Fruit fly (Drosophila melanogaster) whole organism, embryonic: ENCODE results near the gene Arl8.

ENCODE experiments used
- Bgb ChIP-seq: fragments of 200-800 bp; sonication (Bioruptor generic); IDR thresholded peaks from 2 replicates; pipeline ENCODE4 v1.3.6; 2022; ENCODE audit warnings: missing biosample characterization, missing genetic modification characterization; ENCODE audit not compliant: partially characterized antibody
- CG10147 ChIP-seq: fragments of 200-800 bp; sonication (Bioruptor generic); optimal IDR thresholded peaks from 2 replicates; lab custom pipeline; 2019; ENCODE audit warnings: missing biosample characterization, mild to moderate bottlenecking, missing genetic modification characterization, moderate library complexity
- CG10209 ChIP-seq: fragments of 200-800 bp; sonication (Bioruptor generic); optimal IDR thresholded peaks from 3 replicates; lab custom pipeline; 2017; ENCODE audit warnings: missing biosample characterization, mild to moderate bottlenecking, missing genetic modification characterization, missing genetic modification reagents
- CG10274 ChIP-seq: fragments of 200-800 bp; sonication (Bioruptor generic); optimal IDR thresholded peaks from 3 replicates; lab custom pipeline; 2017; ENCODE audit warnings: missing biosample characterization, mild to moderate bottlenecking, missing genetic modification characterization
- CG10321 ChIP-seq: fragments of 200-800 bp; sonication (Bioruptor generic); IDR thresholded peaks from 2 replicates; pipeline ENCODE4 v1.3.6; 2022; ENCODE audit warnings: missing biosample characterization, missing genetic modification characterization
- CG10366 ChIP-seq: fragments of 200-800 bp; sonication (Bioruptor generic); IDR thresholded peaks from 2 replicates; pipeline ENCODE4 v1.3.6; 2022; ENCODE audit warnings: missing biosample characterization, missing genetic modification characterization
- CG10979 ChIP-seq: fragments of 200-800 bp; sonication (Bioruptor generic); optimal IDR thresholded peaks from 2 replicates; lab custom pipeline; 2018; ENCODE audit warnings: missing biosample characterization, mild to moderate bottlenecking, missing genetic modification characterization, moderate library complexity
- CG11398 ChIP-seq: fragments of 200-800 bp; sonication (Bioruptor generic); optimal IDR thresholded peaks from 2 replicates; lab custom pipeline; 2016; ENCODE audit warnings: missing biosample characterization, missing genetic modification characterization
- CG11723 ChIP-seq: fragments of 200-800 bp; sonication (Bioruptor generic); optimal IDR thresholded peaks from 2 replicates; lab custom pipeline; 2017; ENCODE audit warnings: missing biosample characterization, mild to moderate bottlenecking, missing genetic modification characterization
- CG12155 ChIP-seq: fragments of 200-800 bp; sonication (Bioruptor generic); optimal IDR thresholded peaks from 3 replicates; lab custom pipeline; 2016; ENCODE audit warnings: missing biosample characterization, missing genetic modification characterization
- CG12659 ChIP-seq: fragments of 200-800 bp; sonication (Bioruptor generic); optimal IDR thresholded peaks from 3 replicates; lab custom pipeline; 2017; ENCODE audit warnings: mild to moderate bottlenecking, missing biosample characterization, missing genetic modification reagents, missing genetic modification characterization
- CG12769 ChIP-seq: fragments of 200-800 bp; sonication (Bioruptor generic); optimal IDR thresholded peaks from 2 replicates; lab custom pipeline; 2019; ENCODE audit warnings: missing biosample characterization, mild to moderate bottlenecking, missing genetic modification characterization, moderate library complexity
- CG13894 ChIP-seq: fragments of 200-800 bp; sonication (Bioruptor generic); optimal IDR thresholded peaks from 3 replicates; lab custom pipeline; 2018; ENCODE audit warnings: missing biosample characterization, mild to moderate bottlenecking, missing genetic modification characterization, moderate library complexity
- CG14050 ChIP-seq: fragments of 200-800 bp; sonication (Bioruptor generic); IDR thresholded peaks from 3 replicates; pipeline ENCODE4 v1.3.6; 2022; ENCODE audit warnings: missing biosample characterization, missing genetic modification characterization
- CG15479 ChIP-seq: fragments of 200-800 bp; sonication (Bioruptor generic); optimal IDR thresholded peaks from 3 replicates; lab custom pipeline; 2019; ENCODE audit warnings: missing biosample characterization, mild to moderate bottlenecking, missing genetic modification characterization, moderate library complexity
- CG18262 ChIP-seq: fragments of 200-800 bp; optimal IDR thresholded peaks from 3 replicates; lab custom pipeline; 2019; ENCODE audit warnings: missing biosample characterization, mild to moderate bottlenecking, missing genetic modification characterization, moderate library complexity
- CG30020 ChIP-seq: fragments of 200-800 bp; optimal IDR thresholded peaks from 2 replicates; lab custom pipeline; 2019; ENCODE audit warnings: missing biosample characterization, mild to moderate bottlenecking, missing genetic modification characterization, moderate library complexity
- CG30431 ChIP-seq: fragments of 200-800 bp; sonication (Bioruptor generic); optimal IDR thresholded peaks from 2 replicates; lab custom pipeline; 2017; ENCODE audit warnings: missing biosample characterization, missing genetic modification characterization
- CG34376 ChIP-seq: fragments of 200-800 bp; sonication (Bioruptor generic); optimal IDR thresholded peaks from 2 replicates; lab custom pipeline; 2018; ENCODE audit warnings: missing biosample characterization, mild to moderate bottlenecking, missing genetic modification characterization
- CG3838 ChIP-seq: fragments of 200-800 bp; sonication (Bioruptor generic); optimal IDR thresholded peaks from 3 replicates; lab custom pipeline; 2016; ENCODE audit warnings: missing biosample characterization, missing genetic modification characterization
- CG5953 ChIP-seq: fragments of 200-800 bp; sonication (Bioruptor generic); IDR thresholded peaks from 2 replicates; pipeline ENCODE4 v1.3.6; 2022; ENCODE audit warnings: missing biosample characterization, missing genetic modification characterization
- CG6765 ChIP-seq: fragments of 200-800 bp; sonication (Bioruptor generic); optimal IDR thresholded peaks from 3 replicates; lab custom pipeline; 2017; ENCODE audit warnings: missing biosample characterization, mild to moderate bottlenecking, missing genetic modification characterization
- CG6791 ChIP-seq: fragments of 200-800 bp; sonication (Bioruptor generic); IDR thresholded peaks from 3 replicates; pipeline ENCODE4 v1.3.6; 2022; ENCODE audit warnings: missing biosample characterization, missing genetic modification characterization; ENCODE audit not compliant: partially characterized antibody
- CG8924 ChIP-seq: fragments of 200-800 bp; optimal IDR thresholded peaks from 3 replicates; lab custom pipeline; 2019; ENCODE audit warnings: missing biosample characterization, mild to moderate bottlenecking, missing genetic modification characterization, moderate library complexity
- D19B ChIP-seq: fragments of 200-800 bp; sonication (Bioruptor generic); optimal IDR thresholded peaks from 2 replicates; lab custom pipeline; 2017; ENCODE audit warnings: missing biosample characterization, mild to moderate bottlenecking, missing genetic modification characterization
- Hsf ChIP-seq: fragments of 200-800 bp; sonication (Bioruptor generic); optimal IDR thresholded peaks from 3 replicates; lab custom pipeline; 2016; ENCODE audit warnings: missing biosample characterization, missing genetic modification characterization
- NK7.1 ChIP-seq: fragments of 200-800 bp; sonication (Bioruptor generic); optimal IDR thresholded peaks from 3 replicates; lab custom pipeline; 2016; ENCODE audit warnings: missing biosample characterization, missing genetic modification characterization
- Neu2 ChIP-seq: fragments of 200-800 bp; sonication (Bioruptor generic); optimal IDR thresholded peaks from 3 replicates; lab custom pipeline; 2016; ENCODE audit warnings: missing biosample characterization, missing genetic modification characterization, borderline replicate concordance
- bowl ChIP-seq: fragments of 200-800 bp; sonication (Bioruptor generic); IDR thresholded peaks from 2 replicates; pipeline ENCODE4 v1.3.6; 2022; ENCODE audit warnings: missing biosample characterization, missing genetic modification characterization
- bsh ChIP-seq, 2 experiments: fragments of 200-800 bp; sonication (Bioruptor generic); optimal IDR thresholded peaks; 2 replicates each; lab custom pipeline; 2017 to 2018; ENCODE audit warnings: mild to moderate bottlenecking in 2 of 2, missing biosample characterization in 2 of 2, missing genetic modification characterization in 2 of 2, moderate library complexity in 1 of 2
- cad ChIP-seq: fragments of >200 bp; optimal IDR thresholded peaks from 2 replicates; lab custom pipeline; 2017; ENCODE audit warnings: missing biosample characterization, missing genetic modification characterization
- crc ChIP-seq: fragments of 200-800 bp; sonication (Bioruptor generic); optimal IDR thresholded peaks from 2 replicates; lab custom pipeline; 2016; ENCODE audit warnings: missing biosample characterization, missing genetic modification characterization
- crol ChIP-seq: fragments of 200-800 bp; sonication (Bioruptor generic); IDR thresholded peaks from 2 replicates; pipeline ENCODE4 v1.3.6; 2022; ENCODE audit warnings: missing biosample characterization, missing genetic modification characterization
- crp ChIP-seq, 2 experiments: fragments of 200-800 bp; sonication (Bioruptor generic); optimal IDR thresholded peaks; 2 replicates in 1 of 2; 3 replicates in 1 of 2; lab custom pipeline; 2017; ENCODE audit warnings: missing biosample characterization in 2 of 2, missing genetic modification characterization in 2 of 2, mild to moderate bottlenecking in 1 of 2, moderate library complexity in 1 of 2
- da ChIP-seq: fragments of 200-800 bp; sonication (Bioruptor generic); optimal IDR thresholded peaks from 2 replicates; lab custom pipeline; 2016; ENCODE audit warnings: missing biosample characterization, missing genetic modification characterization
- eyg ChIP-seq: fragments of 200-800 bp; sonication (Bioruptor generic); optimal IDR thresholded peaks from 3 replicates; lab custom pipeline; 2016; ENCODE audit warnings: missing biosample characterization, missing genetic modification characterization
- fu2 ChIP-seq: fragments of 200-800 bp; sonication (Bioruptor generic); optimal IDR thresholded peaks from 2 replicates; lab custom pipeline; 2016; ENCODE audit warnings: missing biosample characterization, missing genetic modification characterization
- hbn ChIP-seq: fragments of 200-800 bp; sonication (Bioruptor generic); IDR thresholded peaks from 2 replicates; pipeline ENCODE4 v1.3.6; 2022; ENCODE audit warnings: missing biosample characterization, missing genetic modification characterization; ENCODE audit not compliant: partially characterized antibody
- nerfin-2 ChIP-seq: fragments of 200-800 bp; sonication (Bioruptor generic); IDR thresholded peaks from 2 replicates; pipeline ENCODE4 v1.3.6; 2022; ENCODE audit warnings: missing biosample characterization, missing genetic modification characterization; ENCODE audit not compliant: partially characterized antibody
- pfk ChIP-seq: fragments of 200-800 bp; sonication (Bioruptor generic); optimal IDR thresholded peaks from 2 replicates; lab custom pipeline; 2018; ENCODE audit warnings: missing biosample characterization, mild to moderate bottlenecking, missing genetic modification characterization, moderate library complexity
- pnt ChIP-seq: fragments of 200-800 bp; sonication (Bioruptor generic); optimal IDR thresholded peaks from 3 replicates; lab custom pipeline; 2016; ENCODE audit warnings: missing biosample characterization, missing genetic modification characterization
- pum ChIP-seq: fragments of 200-800 bp; sonication (Bioruptor generic); optimal IDR thresholded peaks from 2 replicates; lab custom pipeline; 2016; ENCODE audit warnings: missing biosample characterization, missing genetic modification characterization
- ranshi ChIP-seq: fragments of 200-800 bp; sonication (Bioruptor generic); IDR thresholded peaks from 2 replicates; pipeline ENCODE4 v1.3.6; 2022; ENCODE audit warnings: missing biosample characterization, missing genetic modification characterization
- run ChIP-seq: fragments of 200-800 bp; sonication (Bioruptor generic); optimal IDR thresholded peaks from 3 replicates; lab custom pipeline; 2018; ENCODE audit warnings: missing biosample characterization, mild to moderate bottlenecking, missing genetic modification characterization
- sens-2 ChIP-seq: fragments of 200-800 bp; sonication (Bioruptor generic); IDR thresholded peaks from 2 replicates; pipeline ENCODE4 v1.3.6; 2022; ENCODE audit warnings: missing biosample characterization, missing genetic modification characterization
- seq ChIP-seq: fragments of 200-800 bp; sonication (Bioruptor generic); IDR thresholded peaks from 2 replicates; pipeline ENCODE4 v1.3.6; 2022; ENCODE audit warnings: missing biosample characterization, missing genetic modification characterization
- sima ChIP-seq: fragments of 200-800 bp; sonication (Bioruptor generic); optimal IDR thresholded peaks from 2 replicates; lab custom pipeline; 2016; ENCODE audit warnings: missing biosample characterization, missing genetic modification characterization
- tgo ChIP-seq: fragments of 200-800 bp; sonication (Bioruptor generic); IDR thresholded peaks from 3 replicates; pipeline ENCODE4 v1.3.6; 2022; ENCODE audit warnings: missing biosample characterization, missing genetic modification characterization
- ttk ChIP-seq: fragments of 200-800 bp; sonication (Bioruptor generic); IDR thresholded peaks from 2 replicates; pipeline ENCODE4 v2.1.2; 2022; ENCODE audit warnings: missing biosample characterization, missing genetic modification characterization
- zfh2 ChIP-seq: fragments of 200-800 bp; sonication (Bioruptor generic); optimal IDR thresholded peaks from 2 replicates; lab custom pipeline; 2016; ENCODE audit warnings: missing biosample characterization, missing genetic modification characterization

The Arl8 gene

DNA sequence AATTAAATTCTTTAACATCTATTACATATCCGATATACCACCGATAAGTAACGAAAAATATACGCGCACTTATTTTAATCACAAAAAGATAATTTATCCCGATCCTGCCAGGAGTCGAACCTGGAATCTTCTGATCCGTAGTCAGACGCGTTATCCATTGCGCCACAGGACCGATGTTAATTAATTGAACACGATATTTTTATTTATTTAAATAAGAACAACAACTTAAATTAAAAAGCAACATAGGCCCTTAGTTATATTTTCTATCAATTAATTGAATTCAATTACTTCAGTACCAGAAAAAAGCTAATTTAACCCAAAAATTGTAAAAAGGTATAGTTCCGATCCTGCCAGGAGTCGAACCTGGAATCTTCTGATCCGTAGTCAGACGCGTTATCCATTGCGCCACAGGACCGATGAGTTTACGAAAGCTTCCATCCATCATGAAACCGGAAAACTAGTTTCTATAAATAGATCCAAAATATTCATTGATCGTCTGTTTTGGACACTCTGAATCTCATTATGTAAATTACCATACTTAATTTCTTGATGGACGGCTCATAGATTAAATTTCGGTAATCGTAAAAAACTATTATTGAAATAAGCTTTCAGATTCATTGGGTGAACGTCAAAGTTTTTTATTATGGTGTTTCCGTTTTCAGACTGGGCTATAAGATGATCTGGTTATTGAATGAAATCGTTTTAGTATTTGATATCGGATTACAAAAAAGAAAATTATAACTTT lies 14.4 kb downstream of the Arl8 start (continued):
- no peak for TF ChIP-seq ranshi (GFP tag; lab: Robert Waterston, UW)
- no peak for TF ChIP-seq CG11723
- no peak for TF ChIP-seq CG6765 (GFP tag; lab: Kevin White, UChicago)
- no peak for TF ChIP-seq CG10366 (GFP tag; lab: Robert Waterston, UW)
- TF ChIP-seq D19B (GFP tag; lab: Kevin White, UChicago), result no peak
- no peak for TF ChIP-seq ttk (GFP tag; lab: Robert Waterston, UW)
- no peak for TF ChIP-seq sens-2 (GFP tag; lab: Robert Waterston, UW)
- TF ChIP-seq CG6791 (GFP tag; lab: Robert Waterston, UW), result peak; percentile 91
- TF ChIP-seq Hsf, result no peak
- no peak for TF ChIP-seq CG8924 (tag; lab: Kevin White, UChicago)
- TF ChIP-seq CG10209 (GFP tag; lab: Kevin White, UChicago), result no peak
- TF ChIP-seq CG34376 (GFP tag; lab: Kevin White, UChicago), result no peak
- TF ChIP-seq da, result no peak
- TF ChIP-seq CG13894 (tag; lab: Kevin White, UChicago), result peak; percentile 13
- no peak for TF ChIP-seq seq (GFP tag; lab: Robert Waterston, UW)
- TF ChIP-seq fu2 (GFP tag; lab: Kevin White, UChicago), result no peak
- no peak for TF ChIP-seq pum (GFP tag; lab: Kevin White, UChicago)
- TF ChIP-seq CG10979 (tag; lab: Kevin White, UChicago), result no peak
- no peak for TF ChIP-seq CG12769
- TF ChIP-seq CG15479 (GFP tag; lab: Kevin White, UChicago), result no peak
- TF ChIP-seq CG12155, result no peak
- TF ChIP-seq CG10147 (GFP tag; lab: Kevin White, UChicago), result no peak
- no peak for TF ChIP-seq bowl (GFP tag; lab: Robert Waterston, UW)
- no peak for TF ChIP-seq crc
- TF ChIP-seq eyg, result no peak
- no peak for TF ChIP-seq CG12659
- no peak for TF ChIP-seq CG10321 (GFP tag; lab: Robert Waterston, UW)
- TF ChIP-seq crol (GFP tag; lab: Robert Waterston, UW), result no peak
- no peak for TF ChIP-seq tgo (GFP tag; lab: Robert Waterston, UW)
- TF ChIP-seq pfk (GFP tag; lab: Kevin White, UChicago), result no peak
- peak; percentile 81 for TF ChIP-seq Bgb (GFP tag; lab: Robert Waterston, UW)
- no peak for TF ChIP-seq CG3838 (GFP tag; lab: Kevin White, UChicago)
- TF ChIP-seq CG14050 (GFP tag; lab: Robert Waterston, UW), result no peak
- no peak for TF ChIP-seq CG30431 (GFP tag; lab: Kevin White, UChicago)
- TF ChIP-seq CG18262 (tag; lab: Kevin White, UChicago), result no peak
- TF ChIP-seq hbn (GFP tag; lab: Robert Waterston, UW), result no peak
- TF ChIP-seq NK7.1 (GFP tag; lab: Kevin White, UChicago), result no peak
- no peak for TF ChIP-seq zfh2 (GFP tag; lab: Kevin White, UChicago)
- TF ChIP-seq pnt, result no peak
- TF ChIP-seq nerfin-2 (GFP tag; lab: Robert Waterston, UW), result peak; percentile 87
- no peak for TF ChIP-seq CG5953
- no peak for TF ChIP-seq sima (GFP tag; lab: Kevin White, UChicago)
- no peak for TF ChIP-seq Neu2 (GFP tag; lab: Kevin White, UChicago)
- TF ChIP-seq CG30020 (tag; lab: Kevin White, UChicago), result no peak
- TF ChIP-seq CG10274, result no peak
- TF ChIP-seq bsh (GFP tag; optimal IDR thresholded peaks at IDR 0.05; lab: Kevin White, UChicago), result no peak
- TF ChIP-seq crp (GFP tag; optimal IDR thresholded peaks at IDR 0.05; lab: Kevin White, UChicago), result no peak
- TF ChIP-seq CG11398 (GFP tag; lab: Kevin White, UChicago), result no peak
- TF ChIP-seq run (tag; lab: Kevin White, UChicago), result no peak
- no peak for TF ChIP-seq cad (GFP tag; lab: Kevin White, UChicago)
